Fruit fly (Drosophila melanogaster): ENCODE data around the gene smog.

- TF ChIP-seq CG5953 (GFP tag; IDR thresholded peaks at IDR 0.05): no peak
- TF ChIP-seq CG32772 (GFP tag; IDR thresholded peaks at IDR 0.05): peak; percentile 71; the same call in 1 of the 2 replicates
- TF ChIP-seq Optix (GFP tag; IDR thresholded peaks at IDR 0.05): peak; percentile 57; the same call in 2 of the 3 replicates
- peak; percentile 24 for TF ChIP-seq oc (tag; optimal IDR thresholded peaks at IDR 0.05)
Measured at dm6 chr2L:4811491-4812058, 41.1 kb upstream of the smog start.
